Worm (Caenorhabditis elegans): ENCODE measurements around the gene laf-1.

laf-1 gene

ce11 chrIII:2760726-2761125, 18.1 kb downstream of the laf-1 start, which contains the start of gene pho-9:
TSS of gene pho-9 (minus strand) at chrIII:2760816.
- no peak for TF ChIP-seq skn-1 (tag; optimal IDR thresholded peaks at IDR 0.05)
- peak; percentile 59 for TF ChIP-seq F13H6.1 (tag; optimal IDR thresholded peaks at IDR 0.05)
- TF ChIP-seq mdl-1 (tag; optimal IDR thresholded peaks at IDR 0.05): no peak
- TF ChIP-seq blmp-1 (tag; optimal IDR thresholded peaks at IDR 0.05; ENCODE audit: insufficient read depth): peak; percentile 26
- peak; percentile 58 for TF ChIP-seq sma-9 (GFP tag; optimal IDR thresholded peaks at IDR 0.05)
- TF ChIP-seq sma-9 (tag; optimal IDR thresholded peaks at IDR 0.05): no peak
- TF ChIP-seq crh-2 (tag; optimal IDR thresholded peaks at IDR 0.05): peak; percentile 50
- peak; percentile 88 for TF ChIP-seq fos-1 (tag; optimal IDR thresholded peaks at IDR 0.05)
- no peak for TF ChIP-seq ztf-1 (GFP tag; conservative IDR thresholded peaks at IDR 0.05)
- TF ChIP-seq ceh-16 (tag; optimal IDR thresholded peaks at IDR 0.05): no peak
- TF ChIP-seq nhr-25 (tag; optimal IDR thresholded peaks at IDR 0.05): no peak
- TF ChIP-seq C34F6.9 (tag; optimal IDR thresholded peaks at IDR 0.05): no peak
- TF ChIP-seq elt-1 (tag; optimal IDR thresholded peaks at IDR 0.05): no peak

ce11 chrIII:2759308-2759707, 19.5 kb downstream of the laf-1 start:
- TF ChIP-seq ztf-4 (tag; optimal IDR thresholded peaks at IDR 0.05): no peak
- peak; percentile 63 for TF ChIP-seq fos-1 (tag; optimal IDR thresholded peaks at IDR 0.05)

ce11 chrIII:2758092-2758491, 20.8 kb downstream of the laf-1 start:
- no peak for TF ChIP-seq ZK546.5 (tag; optimal IDR thresholded peaks at IDR 0.05)
- no peak for TF ChIP-seq elt-3 (tag; optimal IDR thresholded peaks at IDR 0.05)
- TF ChIP-seq snpc-4 (tag; optimal IDR thresholded peaks at IDR 0.05): no peak
- TF ChIP-seq peb-1 (tag; optimal IDR thresholded peaks at IDR 0.05): no peak
- TF ChIP-seq unc-39 (tag; optimal IDR thresholded peaks at IDR 0.05): no peak

- TF ChIP-seq sem-4 (tag; optimal IDR thresholded peaks at IDR 0.05): no peak
- no peak for TF ChIP-seq ztf-1 (GFP tag; conservative IDR thresholded peaks at IDR 0.05)
- no peak for TF ChIP-seq nhr-11 (tag; optimal IDR thresholded peaks at IDR 0.05)
- no peak for TF ChIP-seq nhr-25 (tag; optimal IDR thresholded peaks at IDR 0.05)
- TF ChIP-seq alr-1 (tag; optimal IDR thresholded peaks at IDR 0.05): no peak
- TF ChIP-seq nhr-12 (tag; optimal IDR thresholded peaks at IDR 0.05): no peak
- no peak for TF ChIP-seq crh-2 (tag; optimal IDR thresholded peaks at IDR 0.05)
- no peak for TF ChIP-seq nhr-23 (tag; optimal IDR thresholded peaks at IDR 0.05)
- TF ChIP-seq lin-13 (GFP tag; optimal IDR thresholded peaks at IDR 0.05): no peak
- TF ChIP-seq snpc-4 (tag; optimal IDR thresholded peaks at IDR 0.05): no peak
- no peak for TF ChIP-seq aly-2 (tag; optimal IDR thresholded peaks at IDR 0.05)
- no peak for TF ChIP-seq zag-1 (tag; optimal IDR thresholded peaks at IDR 0.05)
- TF ChIP-seq F13H6.1 (tag; optimal IDR thresholded peaks at IDR 0.05): no peak
- TF ChIP-seq ztf-11 (tag; optimal IDR thresholded peaks at IDR 0.05): no peak
- TF ChIP-seq nhr-129 (tag; optimal IDR thresholded peaks at IDR 0.05): no peak
- no peak for TF ChIP-seq nhr-10 (tag; optimal IDR thresholded peaks at IDR 0.05)
- no peak for TF ChIP-seq unc-62 (GFP tag; optimal IDR thresholded peaks at IDR 0.05)
- TF ChIP-seq lin-39 (tag; optimal IDR thresholded peaks at IDR 0.05): no peak
- TF ChIP-seq blmp-1 (tag; optimal IDR thresholded peaks at IDR 0.05; ENCODE audit: insufficient read depth): no peak
- TF ChIP-seq R02D3.7 (tag; optimal IDR thresholded peaks at IDR 0.05): no peak
Observed at ce11 chrIII:2757478-2757877, 21.4 kb downstream of the laf-1 start.

- no peak for TF ChIP-seq R02D3.7 (tag; optimal IDR thresholded peaks at IDR 0.05)
- TF ChIP-seq nhr-11 (tag; optimal IDR thresholded peaks at IDR 0.05): no peak
- no peak for TF ChIP-seq ZK546.5 (tag; optimal IDR thresholded peaks at IDR 0.05)
- no peak for TF ChIP-seq mab-5 (tag; optimal IDR thresholded peaks at IDR 0.05)
Observed at ce11 chrIII:2756260-2756659, 22.6 kb downstream of the laf-1 start, which contains the start of gene gldi-9. TSS of gene gldi-9 (minus strand) at chrIII:2756360.

- TF ChIP-seq nhr-12 (tag; optimal IDR thresholded peaks at IDR 0.05) (no peak), gmeb-1 (tag; optimal IDR thresholded peaks at IDR 0.05) (no peak), nhr-21 (tag; optimal IDR thresholded peaks at IDR 0.05) (no peak), zag-1 (tag; optimal IDR thresholded peaks at IDR 0.05) (no peak), ztf-11 (tag; optimal IDR thresholded peaks at IDR 0.05) (no peak), fos-1 (tag; optimal IDR thresholded peaks at IDR 0.05) (peak; percentile 51)
Observed at ce11 chrIII:2746553-2746952, 32.3 kb downstream of the laf-1 start, which contains the start of gene Y71H2AM.14. TSS of gene Y71H2AM.14 (minus strand) at chrIII:2746653.
